Worm (Caenorhabditis elegans) whole organism, midembryonic: ENCODE results near the gene Y54G2A.16.

Experiments used
- T22C8.4 ChIP-seq: fragments of 200-800 bp; sonication (Bioruptor generic); IDR thresholded peaks from 2 replicates; pipeline ENCODE4 v1.3.6; 2022; ENCODE audit warnings: missing genetic modification characterization, missing compliant biosample characterization
- cog-1 ChIP-seq: sonication (generic microtip); optimal IDR thresholded peaks from 2 replicates; lab custom pipeline; 2016; ENCODE audit warnings: missing genetic modification characterization, missing compliant biosample characterization
- flt-1 ChIP-seq: fragments of 200-800 bp; sonication (Bioruptor generic); IDR thresholded peaks from 2 replicates; pipeline ENCODE4 v1.3.6; 2022; ENCODE audit warnings: missing genetic modification characterization, missing compliant biosample characterization
- med-1 ChIP-seq: sonication (generic microtip); optimal IDR thresholded peaks from 2 replicates; lab custom pipeline; 2017; ENCODE audit warnings: missing genetic modification characterization, mild to moderate bottlenecking, missing compliant biosample characterization, antibody characterized with exemption, missing genetic modification reagents; ENCODE audit not compliant: insufficient read depth
- ref-1 ChIP-seq: fragments of 200-800 bp; sonication (Bioruptor generic); conservative IDR thresholded peaks from 2 replicates; pipeline ENCODE4 v1.3.6; 2022; ENCODE audit warnings: missing genetic modification reagents, missing genetic modification characterization, missing compliant biosample characterization
- ztf-23 ChIP-seq: fragments of 200-800 bp; sonication (Bioruptor generic); IDR thresholded peaks from 2 replicates; pipeline ENCODE4 v1.3.6; 2022; ENCODE audit warnings: missing genetic modification reagents, missing genetic modification characterization, missing compliant biosample characterization

DNA sequence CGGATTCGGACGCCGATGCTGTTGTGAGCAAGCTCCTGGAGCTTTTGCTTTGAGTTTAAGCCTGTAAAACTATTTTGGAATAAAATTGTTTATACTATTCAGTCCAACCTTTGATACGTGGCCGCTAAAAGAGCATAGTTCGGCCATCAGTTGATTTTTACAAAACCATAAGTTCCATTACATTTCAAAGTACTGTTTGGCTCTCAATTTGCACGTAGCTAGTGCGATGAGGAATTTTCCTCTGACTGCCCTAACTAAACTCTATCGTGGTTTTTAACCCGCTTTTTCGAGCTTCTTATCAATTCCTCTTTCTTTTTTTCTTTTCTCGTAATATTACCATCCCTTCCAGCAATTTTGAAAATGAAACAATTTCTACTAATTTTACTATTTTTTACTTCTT is 41.2 kb downstream of the Y54G2A.16 start, which contains the start of gene clec-80:
- TF ChIP-seq ztf-23 (GFP tag; lab: Robert Waterston, UW) (no peak), ref-1 (no peak), flt-1 (GFP tag; lab: Robert Waterston, UW) (no peak), cog-1 (tag; lab: Kevin White, UChicago) (no peak), med-1 (GFP tag; lab: Kevin White, UChicago) (no peak), T22C8.4 (GFP tag; lab: Robert Waterston, UW) (no peak)
